Fruit fly (Drosophila melanogaster) whole organism, embryonic: ENCODE measurements around the gene PH4alphaPV.

Experiments used
- CG17186 ChIP-seq: fragments of 200-800 bp; sonication (Bioruptor generic); optimal IDR thresholded peaks from 3 replicates; lab custom pipeline; 2017; ENCODE audit warnings: missing biosample characterization, missing genetic modification reagents, missing genetic modification characterization
- H2.0 ChIP-seq: fragments of 200-800 bp; sonication (Bioruptor generic); IDR thresholded peaks from 2 replicates; pipeline ENCODE4 v1.3.6; 2022; ENCODE audit warnings: missing biosample characterization, missing genetic modification characterization
- insv ChIP-seq, 2 experiments: fragments of 200-800 bp; sonication (Bioruptor generic); optimal IDR thresholded peaks; 3 replicates each; lab custom pipeline; 2016 to 2018; ENCODE audit warnings: missing biosample characterization in 2 of 2, missing genetic modification characterization in 2 of 2

The PH4alphaPV gene

dm6 chr3R:30596704-30597103 is 51.6 kb downstream of the PH4alphaPV start, which contains the start of gene CG31019 (continued):
- TF ChIP-seq insv (GFP tag; optimal IDR thresholded peaks at IDR 0.05; lab: Kevin White, UChicago) (no peak), H2.0 (no peak), CG17186 (GFP tag; lab: Kevin White, UChicago) (no peak)
